Worm (Caenorhabditis elegans) whole organism, mixed stage, embryonic: ENCODE data around the gene T01B7.9.

Source experiments
- bed-3 ChIP-seq: fragments of 200-800 bp; sonication (Bioruptor generic); optimal IDR thresholded peaks from 3 replicates; lab custom pipeline; 2018; ENCODE audit warnings: mild to moderate bottlenecking, missing genetic modification characterization, moderate library complexity, missing compliant biosample characterization
- blmp-1 ChIP-seq: fragments of 150-350 bp; optimal IDR thresholded peaks from 2 replicates; lab custom pipeline; 2014; ENCODE audit warnings: missing biosample characterization, missing genetic modification characterization
- ceh-39 ChIP-seq: fragments of 150-350 bp; optimal IDR thresholded peaks from 2 replicates; lab custom pipeline; 2014; ENCODE audit warnings: missing biosample characterization, missing genetic modification characterization
- ceh-83 ChIP-seq: fragments of 200-800 bp; sonication (Bioruptor generic); optimal IDR thresholded peaks from 2 replicates; lab custom pipeline; 2018; ENCODE audit warnings: mild to moderate bottlenecking, missing genetic modification characterization, missing compliant biosample characterization
- ces-1 ChIP-seq: fragments of 150-350 bp; optimal IDR thresholded peaks from 2 replicates; lab custom pipeline; 2014; ENCODE audit warnings: missing biosample characterization, missing genetic modification reagents, missing genetic modification characterization
- cnd-1 ChIP-seq: fragments of 200-800 bp; sonication (Bioruptor generic); optimal IDR thresholded peaks from 2 replicates; lab custom pipeline; 2018; ENCODE audit warnings: mild to moderate bottlenecking, missing genetic modification characterization, missing compliant biosample characterization
- drap-1 ChIP-seq: fragments of 200-800 bp; sonication (Bioruptor generic); optimal IDR thresholded peaks from 3 replicates; lab custom pipeline; 2018; ENCODE audit warnings: mild to moderate bottlenecking, missing genetic modification characterization, missing compliant biosample characterization
- elt-1 ChIP-seq: sonication (generic microtip); optimal IDR thresholded peaks from 2 replicates; lab custom pipeline; 2017; ENCODE audit warnings: missing genetic modification characterization, mild to moderate bottlenecking, missing compliant biosample characterization, antibody characterized with exemption, moderate library complexity, borderline replicate concordance; ENCODE audit not compliant: insufficient read depth
- elt-3 ChIP-seq: fragments of 150-350 bp; optimal IDR thresholded peaks from 2 replicates; lab custom pipeline; 2014; ENCODE audit warnings: missing biosample characterization, missing genetic modification characterization
- flh-1 ChIP-seq: fragments of 200-800 bp; sonication (Bioruptor generic); optimal IDR thresholded peaks from 2 replicates; lab custom pipeline; 2018; ENCODE audit warnings: mild to moderate bottlenecking, missing genetic modification characterization, moderate library complexity, missing compliant biosample characterization
- ham-2 ChIP-seq: fragments of 200-800 bp; sonication (Bioruptor generic); optimal IDR thresholded peaks from 2 replicates; lab custom pipeline; 2018; ENCODE audit warnings: mild to moderate bottlenecking, missing genetic modification characterization, missing compliant biosample characterization
- hlh-1 ChIP-seq: fragments of 150-350 bp; optimal IDR thresholded peaks from 2 replicates; lab custom pipeline; 2014; ENCODE audit warnings: missing biosample characterization, missing genetic modification reagents, missing genetic modification characterization
- lin-13 ChIP-seq: fragments of 150-350 bp; optimal IDR thresholded peaks from 2 replicates; lab custom pipeline; 2014; ENCODE audit warnings: missing biosample characterization, missing genetic modification characterization
- lsy-2 ChIP-seq: fragments of 150-350 bp; optimal IDR thresholded peaks from 2 replicates; lab custom pipeline; 2014; ENCODE audit warnings: missing biosample characterization, missing genetic modification characterization
- mab-5 ChIP-seq: fragments of 150-350 bp; optimal IDR thresholded peaks from 2 replicates; lab custom pipeline; 2014; ENCODE audit warnings: missing biosample characterization, missing genetic modification characterization
- mep-1 ChIP-seq: fragments of 150-350 bp; optimal IDR thresholded peaks from 2 replicates; lab custom pipeline; 2017; ENCODE audit warnings: missing biosample characterization, missing genetic modification reagents, missing genetic modification characterization, inconsistent platforms
- mls-2 ChIP-seq: sonication (generic microtip); optimal IDR thresholded peaks from 2 replicates; lab custom pipeline; 2016; ENCODE audit warnings: mild to moderate bottlenecking, missing genetic modification characterization, moderate library complexity, missing compliant biosample characterization
- nhr-12 ChIP-seq: fragments of 150-350 bp; optimal IDR thresholded peaks from 2 replicates; lab custom pipeline; 2014; ENCODE audit warnings: missing biosample characterization, missing genetic modification characterization
- nhr-2 ChIP-seq: fragments of 150-350 bp; optimal IDR thresholded peaks from 2 replicates; lab custom pipeline; 2014; ENCODE audit warnings: missing biosample characterization, missing genetic modification characterization
- nhr-237 ChIP-seq: fragments of 150-350 bp; optimal IDR thresholded peaks from 2 replicates; lab custom pipeline; 2014; ENCODE audit warnings: missing biosample characterization, missing genetic modification characterization
- nhr-28 ChIP-seq: fragments of 150-350 bp; optimal IDR thresholded peaks from 2 replicates; lab custom pipeline; 2014; ENCODE audit warnings: missing biosample characterization, missing genetic modification characterization
- nhr-76 ChIP-seq: sonication (generic microtip); optimal IDR thresholded peaks from 2 replicates; lab custom pipeline; 2017; ENCODE audit warnings: missing biosample characterization, missing genetic modification characterization
- pha-4 ChIP-seq: fragments of 150-350 bp; optimal IDR thresholded peaks from 2 replicates; lab custom pipeline; 2018; ENCODE audit warnings: missing biosample characterization, missing genetic modification reagents, missing genetic modification characterization
- snpc-4 ChIP-seq: fragments of 150-350 bp; optimal IDR thresholded peaks from 2 replicates; lab custom pipeline; 2014; ENCODE audit warnings: missing biosample characterization, missing genetic modification characterization
- sptf-1 ChIP-seq: sonication (generic microtip); optimal IDR thresholded peaks from 2 replicates; lab custom pipeline; 2017; ENCODE audit warnings: mild to moderate bottlenecking, missing genetic modification characterization, moderate library complexity, missing compliant biosample characterization
- tbx-8 ChIP-seq: fragments of 200-800 bp; sonication (Bioruptor generic); optimal IDR thresholded peaks from 2 replicates; lab custom pipeline; 2018; ENCODE audit warnings: mild to moderate bottlenecking, missing genetic modification characterization, moderate library complexity, missing compliant biosample characterization
- unc-120 ChIP-seq: sonication (generic microtip); optimal IDR thresholded peaks from 2 replicates; lab custom pipeline; 2017; ENCODE audit warnings: missing genetic modification characterization, missing compliant biosample characterization; ENCODE audit not compliant: poor library complexity, severe bottlenecking
- unc-39 ChIP-seq: fragments of 150-350 bp; optimal IDR thresholded peaks from 2 replicates; lab custom pipeline; 2014; ENCODE audit warnings: missing biosample characterization, missing genetic modification characterization
- unc-62 ChIP-seq: fragments of 150-350 bp; optimal IDR thresholded peaks from 2 replicates; lab custom pipeline; 2014; ENCODE audit warnings: missing biosample characterization, missing genetic modification reagents, missing genetic modification characterization

T01B7.9 gene

ce11 chrII:8716231-8716878 is 10.2 kb downstream of the T01B7.9 start, which contains the start of the genes cyn-11 and T01B7.5 (continued):
- peak; percentile 62 for TF ChIP-seq ces-1

ce11 chrII:8714913-8715447 is 11.6 kb downstream of the T01B7.9 start, which contains the start of the genes rab-21 and T01B7.13:
rab-21 (minus strand) TSS chrII:8715013.
T01B7.13 (plus strand) TSS chrII:8715397.
- TF ChIP-seq hlh-1 (no peak), cnd-1 (tag; lab: Kevin White, UChicago) (no peak), snpc-4 (tag; lab: Kevin White, UChicago) (no peak)

ce11 chrII:8710317-8710716 is 16.3 kb downstream of the T01B7.9 start, which contains the start of gene srg-15:
srg-15 (minus strand) TSS chrII:8710417.
- TF ChIP-seq sptf-1 (tag; lab: Kevin White, UChicago) (no peak), tbx-8 (GFP tag; lab: Kevin White, UChicago) (no peak), nhr-28 (no peak), unc-62 (GFP tag; lab: Kevin White, UChicago) (no peak), blmp-1 (tag; lab: Kevin White, UChicago) (no peak), lsy-2 (tag; lab: Kevin White, UChicago) (no peak), elt-3 (tag; lab: Kevin White, UChicago) (no peak), nhr-12 (tag; lab: Kevin White, UChicago) (no peak), ces-1 (no peak), mab-5 (tag; lab: Kevin White, UChicago) (no peak), bed-3 (GFP tag; lab: Kevin White, UChicago) (no peak), drap-1 (GFP tag; lab: Kevin White, UChicago) (no peak)

ce11 chrII:8707024-8707423 is 19.6 kb downstream of the T01B7.9 start, which contains the start of gene cup-16:
cup-16 (plus strand) TSS chrII:8707155.
- TF ChIP-seq unc-62 (GFP tag; lab: Kevin White, UChicago) (peak; percentile 20), hlh-1 (peak; percentile 35), unc-39 (no peak), unc-120 (tag; lab: Kevin White, UChicago) (peak; percentile 3)

- TF ChIP-seq flh-1 (GFP tag; lab: Kevin White, UChicago) (no peak), ces-1 (no peak), lsy-2 (tag; lab: Kevin White, UChicago) (no peak), mep-1 (tag; lab: Kevin White, UChicago) (no peak), drap-1 (GFP tag; lab: Kevin White, UChicago) (no peak), mls-2 (tag; lab: Kevin White, UChicago) (no peak), ham-2 (GFP tag; lab: Kevin White, UChicago) (no peak), nhr-237 (tag; lab: Kevin White, UChicago) (no peak), nhr-2 (no peak), ceh-39 (no peak), unc-62 (GFP tag; lab: Kevin White, UChicago) (no peak), cnd-1 (tag; lab: Kevin White, UChicago) (no peak), sptf-1 (tag; lab: Kevin White, UChicago) (no peak), nhr-12 (tag; lab: Kevin White, UChicago) (no peak)
Measured at ce11 chrII:8704413-8704874, 22.2 kb downstream of the T01B7.9 start, which contains the start of gene prx-5. prx-5 (plus strand) TSS chrII:8704824.

- TF ChIP-seq unc-62 (GFP tag; lab: Kevin White, UChicago): no peak
- no peak for TF ChIP-seq mls-2 (tag; lab: Kevin White, UChicago)
- no peak for TF ChIP-seq flh-1 (GFP tag; lab: Kevin White, UChicago)
- TF ChIP-seq nhr-76 (tag; lab: Kevin White, UChicago): no peak
- TF ChIP-seq nhr-12 (tag; lab: Kevin White, UChicago): no peak
- no peak for TF ChIP-seq ceh-83
- no peak for TF ChIP-seq pha-4 (tag; lab: Kevin White, UChicago)
- TF ChIP-seq mep-1 (tag; lab: Kevin White, UChicago): no peak
- TF ChIP-seq lin-13 (tag; lab: Kevin White, UChicago): no peak
- no peak for TF ChIP-seq hlh-1
- no peak for TF ChIP-seq elt-1 (tag; lab: Kevin White, UChicago)
- no peak for TF ChIP-seq ces-1
- no peak for TF ChIP-seq mab-5 (tag; lab: Kevin White, UChicago)
Measured at ce11 chrII:8703729-8704128, 22.9 kb downstream of the T01B7.9 start, which contains the start of gene ceh-7. ceh-7 (minus strand) TSS chrII:8703829.
